Fruit fly (Drosophila melanogaster) whole organism, wandering third instar larva: ENCODE data around the gene CG2218.

ENCODE experiments used
- CG9705 ChIP-seq: fragments of 200-800 bp; sonication (Bioruptor generic); optimal IDR thresholded peaks from 2 replicates; lab custom pipeline; 2018; ENCODE audit warnings: missing biosample characterization, mild to moderate bottlenecking, missing genetic modification characterization
- Dfd ChIP-seq: fragments of >200 bp; optimal IDR thresholded peaks from 2 replicates; lab custom pipeline; 2017; ENCODE audit warnings: missing biosample characterization, missing genetic modification characterization
- dsf ChIP-seq: sonication (Bioruptor generic); optimal IDR thresholded peaks from 2 replicates; lab custom pipeline; 2016; ENCODE audit warnings: missing biosample characterization, missing genetic modification characterization, borderline replicate concordance
- h ChIP-seq: fragments of 200-800 bp; sonication (Bioruptor generic); optimal IDR thresholded peaks from 3 replicates; lab custom pipeline; 2016; ENCODE audit warnings: missing biosample characterization, mild to moderate bottlenecking, missing genetic modification characterization
- psq ChIP-seq: fragments of 200-800 bp; sonication (Bioruptor generic); optimal IDR thresholded peaks from 3 replicates; lab custom pipeline; 2017; ENCODE audit warnings: missing biosample characterization, mild to moderate bottlenecking, missing genetic modification characterization, moderate library complexity

DNA sequence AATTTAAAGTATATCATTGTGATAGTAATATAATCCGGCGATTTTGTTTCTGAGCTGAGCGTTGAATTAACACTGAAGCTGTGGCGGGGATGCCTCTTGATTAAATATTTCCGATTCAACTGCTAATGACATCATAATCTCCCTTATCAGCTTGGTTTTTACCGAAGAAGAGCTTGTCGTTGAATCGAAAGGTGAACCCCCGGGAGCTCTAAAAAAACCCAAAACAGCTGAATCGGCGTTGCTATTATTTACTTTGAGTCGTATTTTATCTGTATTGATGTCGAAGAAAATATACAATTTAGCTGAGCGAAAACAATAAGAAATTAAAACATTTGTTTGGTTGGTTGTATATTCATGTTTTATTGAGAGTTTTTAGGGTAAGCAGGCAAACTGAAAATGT is 8.9 kb downstream of the CG2218 start:
- TF ChIP-seq h (GFP tag; lab: Kevin White, UChicago) = no peak
- no peak for TF ChIP-seq dsf (GFP tag; lab: Kevin White, UChicago)
- TF ChIP-seq Dfd (GFP tag; lab: Kevin White, UChicago) = no peak
- TF ChIP-seq CG9705 (GFP tag; lab: Kevin White, UChicago) = no peak
- no peak for TF ChIP-seq psq
